Worm (Caenorhabditis elegans) whole organism, L3 larva: ENCODE measurements around the gene nas-21.
"Not testable (repeated sequence)": the region's sequence is repeated elsewhere in the genome, so short reads cannot be mapped to it uniquely, and the experiment has no call there.

Experiments
- ama-1 ChIP-seq: fragments of 150-350 bp; optimal IDR thresholded peaks from 2 replicates; lab custom pipeline; 2018
- ceh-16 ChIP-seq: sonication (generic microtip); optimal IDR thresholded peaks from 2 replicates; lab custom pipeline; 2017; ENCODE audit warnings: missing biosample characterization, missing genetic modification characterization
- ceh-82 ChIP-seq: fragments of 150-350 bp; optimal IDR thresholded peaks from 2 replicates; lab custom pipeline; 2014; ENCODE audit warnings: missing biosample characterization, missing genetic modification characterization
- egl-5 ChIP-seq: fragments of 150-350 bp; optimal IDR thresholded peaks from 2 replicates; lab custom pipeline; 2017; ENCODE audit warnings: missing biosample characterization, missing genetic modification reagents, missing genetic modification characterization, inconsistent platforms
- elt-3 ChIP-seq, 3 experiments: fragments of 150-350 bp in 1 of 3; sonication (generic microtip) in 2 of 3; optimal IDR thresholded peaks; 2 replicates in 2 of 3; 4 replicates in 1 of 3; lab custom pipeline; 2014 to 2017; ENCODE audit warnings: missing biosample characterization in 3 of 3, missing genetic modification characterization in 3 of 3
- fkh-10 ChIP-seq: sonication (generic microtip); optimal IDR thresholded peaks from 2 replicates; lab custom pipeline; 2017; ENCODE audit warnings: missing biosample characterization, missing genetic modification reagents, missing genetic modification characterization
- fos-1 ChIP-seq: fragments of 150-350 bp; optimal IDR thresholded peaks from 2 replicates; lab custom pipeline; 2014; ENCODE audit warnings: missing biosample characterization, missing genetic modification characterization
- lin-15B ChIP-seq: fragments of 150-350 bp; optimal IDR thresholded peaks from 2 replicates; lab custom pipeline; 2014; ENCODE audit warnings: missing biosample characterization, missing genetic modification characterization
- nfya-1 ChIP-seq: sonication (generic microtip); optimal IDR thresholded peaks from 2 replicates; lab custom pipeline; 2017; ENCODE audit warnings: missing genetic modification characterization, mild to moderate bottlenecking, missing compliant biosample characterization, antibody characterized with exemption, moderate library complexity; ENCODE audit not compliant: insufficient read depth
- nhr-237 ChIP-seq: fragments of 150-350 bp; optimal IDR thresholded peaks from 2 replicates; lab custom pipeline; 2014; ENCODE audit warnings: missing biosample characterization, missing genetic modification characterization
- pha-4 ChIP-seq: fragments of 150-350 bp; optimal IDR thresholded peaks from 2 replicates; lab custom pipeline; 2014; ENCODE audit warnings: missing biosample characterization, missing genetic modification reagents, missing genetic modification characterization
- unc-39 ChIP-seq: sonication (generic microtip); optimal IDR thresholded peaks from 4 replicates; lab custom pipeline; 2017; ENCODE audit warnings: missing biosample characterization, missing genetic modification characterization
- zag-1 ChIP-seq: fragments of 150-350 bp; optimal IDR thresholded peaks from 2 replicates; lab custom pipeline; 2014; ENCODE audit warnings: missing biosample characterization, missing genetic modification characterization

DNA sequence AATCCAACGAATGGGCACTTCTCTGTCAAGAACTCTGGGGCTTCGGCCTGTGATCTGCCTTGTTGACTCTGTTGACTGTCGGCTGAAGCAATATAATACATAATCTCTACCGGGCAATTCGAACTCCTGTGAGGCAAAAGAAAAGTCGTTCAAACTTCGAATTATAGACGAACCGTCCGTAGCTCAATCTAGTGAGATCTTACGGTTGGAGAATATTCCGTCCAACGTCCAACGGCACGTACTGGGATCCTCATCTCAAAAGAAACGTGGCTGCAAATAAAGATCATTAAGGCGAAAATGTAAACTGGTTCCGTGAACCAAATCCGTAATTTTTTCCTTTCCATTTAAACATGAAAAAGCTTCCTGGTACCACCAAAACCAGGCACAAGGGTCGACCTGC, 8.4 kb downstream of the nas-21 start, which contains the start of gene T11F9.14:
- TF ChIP-seq elt-3 (tag; optimal IDR thresholded peaks at IDR 0.05; lab: Kevin White, UChicago); pha-4 (tag; lab: Kevin White, UChicago); nhr-237 (tag; lab: Kevin White, UChicago); unc-39 (tag; lab: Kevin White, UChicago); nfya-1 (tag; lab: Kevin White, UChicago); fos-1 (tag; lab: Kevin White, UChicago); fkh-10 (GFP tag; lab: Kevin White, UChicago); egl-5; ceh-82 (tag; lab: Kevin White, UChicago); ceh-16 (tag; lab: Kevin White, UChicago); lin-15B (tag; lab: Kevin White, UChicago); ama-1; zag-1: not testable (repeated sequence)
